Worm (Caenorhabditis elegans): ENCODE measurements around the gene W02F12.2.

DNA sequence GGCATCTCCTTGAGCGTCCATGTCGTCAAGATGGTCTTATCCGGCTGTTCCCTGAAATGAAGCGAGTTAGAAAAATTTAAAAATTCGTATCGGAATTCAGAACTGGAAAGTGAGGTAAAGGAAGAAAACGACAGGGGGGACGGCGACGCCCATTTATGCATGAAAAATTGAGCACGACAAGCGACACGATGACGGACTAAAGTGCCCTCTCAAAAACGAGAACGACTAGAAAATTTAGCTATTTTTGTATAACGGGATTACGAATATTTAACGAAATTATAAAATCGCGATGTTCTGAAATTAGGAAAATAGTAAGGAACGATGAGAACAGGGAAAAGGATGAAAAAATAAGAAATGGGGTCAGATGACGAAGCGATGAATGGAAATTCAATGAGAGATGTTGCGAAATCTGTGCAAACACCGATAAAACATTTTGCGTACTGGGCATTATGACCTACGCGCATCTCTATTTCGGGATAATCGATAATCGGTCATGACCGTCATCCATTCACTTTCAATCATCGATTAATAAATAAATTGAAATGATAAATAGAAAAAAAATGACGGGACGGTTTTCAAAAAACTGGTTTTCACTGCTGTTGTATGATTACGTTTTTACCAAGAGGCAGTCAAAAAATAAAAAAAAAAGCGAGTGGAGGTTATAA lies 40.9 kb downstream of the W02F12.2 start, which contains the start of gene snb-1:
- peak; percentile 70 for TF ChIP-seq nhr-28 (tag; optimal IDR thresholded peaks at IDR 0.05)
- TF ChIP-seq egl-27 (tag; optimal IDR thresholded peaks at IDR 0.05), result no peak
- TF ChIP-seq skn-1 (tag; optimal IDR thresholded peaks at IDR 0.05), result no peak
- TF ChIP-seq ZK546.5 (tag; optimal IDR thresholded peaks at IDR 0.05), result no peak
- no peak for TF ChIP-seq lin-15B (tag; optimal IDR thresholded peaks at IDR 0.05)
- TF ChIP-seq ceh-20 (GFP tag; IDR thresholded peaks at IDR 0.05), result no peak
- no peak for TF ChIP-seq snpc-4 (tag; optimal IDR thresholded peaks at IDR 0.05)
- TF ChIP-seq ama-1 (optimal IDR thresholded peaks at IDR 0.05), result peak; percentile 40
- TF ChIP-seq mep-1 (tag; optimal IDR thresholded peaks at IDR 0.05), result peak; percentile 69
- TF ChIP-seq ztf-11 (tag; optimal IDR thresholded peaks at IDR 0.05), result no peak
- no peak for TF ChIP-seq zfp-3 (GFP tag; conservative IDR thresholded peaks at IDR 0.05)
- no peak for TF ChIP-seq fkh-10 (GFP tag; optimal IDR thresholded peaks at IDR 0.05)
- no peak for TF ChIP-seq nhr-237 (tag; optimal IDR thresholded peaks at IDR 0.05)

All from whole organism, L4 larva.